Worm (Caenorhabditis elegans) whole organism, young adult: ENCODE data around the gene cyn-13.

Source experiments
- B0336.3 ChIP-seq: fragments of 200-800 bp; sonication (Bioruptor generic); IDR thresholded peaks from 2 replicates; pipeline ENCODE4 v1.3.6; 2022; ENCODE audit warnings: missing genetic modification characterization, missing compliant biosample characterization
- D2030.7 ChIP-seq: fragments of 200-800 bp; sonication (Bioruptor generic); IDR thresholded peaks from 2 replicates; pipeline ENCODE4 v1.3.6; 2022; ENCODE audit warnings: missing genetic modification reagents, missing genetic modification characterization, missing compliant biosample characterization
- F10E7.11 ChIP-seq: sonication (generic microtip); optimal IDR thresholded peaks from 2 replicates; lab custom pipeline; 2017; ENCODE audit warnings: mild to moderate bottlenecking, missing genetic modification characterization, moderate library complexity, missing compliant biosample characterization
- F23B12.7 ChIP-seq: sonication (generic microtip); optimal IDR thresholded peaks from 2 replicates; lab custom pipeline; 2017; ENCODE audit warnings: missing genetic modification characterization, mild to moderate bottlenecking, missing compliant biosample characterization, antibody characterized with exemption, moderate library complexity; ENCODE audit not compliant: insufficient read depth
- F39B2.1 ChIP-seq: fragments of 200-800 bp; sonication (Bioruptor generic); IDR thresholded peaks from 2 replicates; pipeline ENCODE4 v1.3.6; 2022; ENCODE audit warnings: missing genetic modification reagents, missing genetic modification characterization, missing compliant biosample characterization
- K12H6.12 ChIP-seq: fragments of 200-800 bp; sonication (Bioruptor generic); optimal IDR thresholded peaks from 2 replicates; lab custom pipeline; 2018; ENCODE audit warnings: mild to moderate bottlenecking, missing genetic modification characterization, missing compliant biosample characterization
- T07F8.4 ChIP-seq: sonication (generic microtip); optimal IDR thresholded peaks from 2 replicates; lab custom pipeline; 2016; ENCODE audit warnings: mild to moderate bottlenecking, missing genetic modification characterization, moderate library complexity, missing compliant biosample characterization
- Y56A3A.18 ChIP-seq: fragments of 200-800 bp; sonication (Bioruptor generic); IDR thresholded peaks from 2 replicates; pipeline ENCODE4 v1.3.6; 2022; ENCODE audit warnings: missing genetic modification reagents, missing genetic modification characterization, missing compliant biosample characterization
- Y79H2A.3 ChIP-seq: fragments of 200-800 bp; sonication (Bioruptor generic); conservative IDR thresholded peaks from 2 replicates; pipeline ENCODE4 v1.3.6; 2022; ENCODE audit warnings: missing genetic modification reagents, missing genetic modification characterization, missing compliant biosample characterization
- ZK185.1 ChIP-seq: sonication (generic microtip); optimal IDR thresholded peaks from 2 replicates; lab custom pipeline; 2016; ENCODE audit warnings: mild to moderate bottlenecking, missing genetic modification characterization, missing compliant biosample characterization; ENCODE audit not compliant: poor library complexity, severe bottlenecking
- aptf-3 ChIP-seq: fragments of 200-800 bp; sonication (Bioruptor generic); IDR thresholded peaks from 2 replicates; pipeline ENCODE4 v1.3.6; 2022; ENCODE audit warnings: missing genetic modification characterization, missing compliant biosample characterization
- atf-7 ChIP-seq: sonication (generic microtip); optimal IDR thresholded peaks from 2 replicates; lab custom pipeline; 2017; ENCODE audit warnings: mild to moderate bottlenecking, missing genetic modification characterization, missing compliant biosample characterization
- attf-5 ChIP-seq: fragments of 200-800 bp; sonication (Bioruptor generic); optimal IDR thresholded peaks from 2 replicates; lab custom pipeline; 2018; ENCODE audit warnings: mild to moderate bottlenecking, missing genetic modification characterization, missing compliant biosample characterization
- attf-6 ChIP-seq: fragments of 200-800 bp; sonication (Bioruptor generic); IDR thresholded peaks from 2 replicates; pipeline ENCODE4 v1.3.6; 2022; ENCODE audit warnings: missing genetic modification reagents, missing genetic modification characterization, missing compliant biosample characterization
- bed-2 ChIP-seq: fragments of 200-800 bp; sonication (Bioruptor generic); IDR thresholded peaks from 2 replicates; pipeline ENCODE4 v1.3.6; 2022; ENCODE audit warnings: missing genetic modification reagents, missing genetic modification characterization, missing compliant biosample characterization
- cebp-2 ChIP-seq: fragments of 200-800 bp; sonication (Bioruptor generic); IDR thresholded peaks from 2 replicates; pipeline ENCODE4 v1.3.6; 2022; ENCODE audit warnings: missing genetic modification characterization, missing compliant biosample characterization
- ceh-27 ChIP-seq: fragments of 200-800 bp; sonication (Bioruptor generic); optimal IDR thresholded peaks from 2 replicates; lab custom pipeline; 2018; ENCODE audit warnings: mild to moderate bottlenecking, missing genetic modification characterization, moderate library complexity, missing compliant biosample characterization
- chd-7 ChIP-seq: sonication (generic microtip); optimal IDR thresholded peaks from 2 replicates; lab custom pipeline; 2016; ENCODE audit warnings: mild to moderate bottlenecking, missing genetic modification characterization, moderate library complexity, missing compliant biosample characterization
- die-1 ChIP-seq: sonication (generic microtip); optimal IDR thresholded peaks from 2 replicates; lab custom pipeline; 2016; ENCODE audit warnings: missing genotype, mild to moderate bottlenecking, missing genetic modification characterization, missing compliant biosample characterization
- efl-1 ChIP-seq: fragments of 150-350 bp; optimal IDR thresholded peaks from 2 replicates; lab custom pipeline; 2014; ENCODE audit warnings: missing biosample characterization, missing genetic modification reagents, missing genetic modification characterization
- ekl-4 ChIP-seq: fragments of 200-800 bp; sonication (Bioruptor generic); IDR thresholded peaks from 2 replicates; pipeline ENCODE4 v1.3.6; 2022; ENCODE audit warnings: missing genetic modification reagents, missing genetic modification characterization, missing compliant biosample characterization
- lag-1 ChIP-seq: fragments of 200-800 bp; sonication (Bioruptor generic); IDR thresholded peaks from 2 replicates; pipeline ENCODE4 v1.3.6; 2022; ENCODE audit warnings: missing genetic modification reagents, missing genetic modification characterization, missing compliant biosample characterization
- let-526 ChIP-seq: fragments of 200-800 bp; sonication (Bioruptor generic); IDR thresholded peaks from 2 replicates; pipeline ENCODE4 v1.3.6; 2022; ENCODE audit warnings: missing genetic modification reagents, missing genetic modification characterization, missing compliant biosample characterization
- let-607 ChIP-seq, 2 experiments: fragments of 200-800 bp in 1 of 2; sonication (Bioruptor generic) in 1 of 2; sonication (generic microtip) in 1 of 2; optimal IDR thresholded peaks; 2 replicates each; lab custom pipeline; 2016 to 2018; ENCODE audit warnings: mild to moderate bottlenecking in 2 of 2, missing compliant biosample characterization in 2 of 2, missing genetic modification characterization in 2 of 2, moderate library complexity in 2 of 2, missing genotype in 1 of 2
- lin-54 ChIP-seq: fragments of 200-800 bp; sonication (Bioruptor generic); optimal IDR thresholded peaks from 2 replicates; lab custom pipeline; 2018; ENCODE audit warnings: mild to moderate bottlenecking, missing genetic modification characterization, missing compliant biosample characterization
- madf-10 ChIP-seq: sonication (generic microtip); optimal IDR thresholded peaks from 2 replicates; lab custom pipeline; 2016; ENCODE audit warnings: mild to moderate bottlenecking, missing genetic modification characterization, missing compliant biosample characterization
- madf-3 ChIP-seq: fragments of 200-800 bp; sonication (Bioruptor generic); IDR thresholded peaks from 2 replicates; pipeline ENCODE4 v1.3.6; 2022; ENCODE audit warnings: missing genetic modification reagents, missing genetic modification characterization, missing compliant biosample characterization
- madf-6 ChIP-seq: fragments of 200-800 bp; sonication (Bioruptor generic); IDR thresholded peaks from 2 replicates; pipeline ENCODE4 v1.3.6; 2022; ENCODE audit warnings: missing genetic modification reagents, missing genetic modification characterization, missing compliant biosample characterization
- madf-8 ChIP-seq: fragments of 200-800 bp; sonication (Bioruptor generic); conservative IDR thresholded peaks from 2 replicates; pipeline ENCODE4 v1.3.6; 2022; ENCODE audit warnings: missing genetic modification reagents, missing genetic modification characterization, missing compliant biosample characterization
- mel-28 ChIP-seq: sonication (generic microtip); optimal IDR thresholded peaks from 2 replicates; lab custom pipeline; 2016; ENCODE audit warnings: borderline replicate concordance, mild to moderate bottlenecking, missing genetic modification characterization, missing compliant biosample characterization
- nfyb-1 ChIP-seq: fragments of 200-800 bp; sonication (Bioruptor generic); IDR thresholded peaks from 2 replicates; pipeline ENCODE4 v1.3.6; 2022; ENCODE audit warnings: missing genetic modification reagents, missing genetic modification characterization, missing compliant biosample characterization
- nhr-120 ChIP-seq: fragments of 200-800 bp; sonication (Bioruptor generic); IDR thresholded peaks from 2 replicates; pipeline ENCODE4 v1.3.6; 2022; ENCODE audit warnings: missing genetic modification characterization, missing compliant biosample characterization
- nhr-90 ChIP-seq: sonication (generic microtip); optimal IDR thresholded peaks from 2 replicates; lab custom pipeline; 2016; ENCODE audit warnings: missing genotype, mild to moderate bottlenecking, missing genetic modification characterization, missing compliant biosample characterization
- repo-1 ChIP-seq: sonication (generic microtip); optimal IDR thresholded peaks from 2 replicates; lab custom pipeline; 2017; ENCODE audit warnings: mild to moderate bottlenecking, missing genetic modification characterization, missing compliant biosample characterization
- sea-2 ChIP-seq: fragments of 200-800 bp; sonication (Bioruptor generic); IDR thresholded peaks from 2 replicates; pipeline ENCODE4 v1.3.6; 2022; ENCODE audit warnings: missing genetic modification characterization, missing compliant biosample characterization
- snpc-4 ChIP-seq, 5 experiments: fragments of 150-350 bp in 1 of 5; sonication (generic microtip) in 4 of 5; optimal IDR thresholded peaks; 2 replicates each; lab custom pipeline; 2014 to 2018; ENCODE audit warnings: missing genetic modification characterization in 5 of 5, missing biosample characterization in 3 of 5, antibody characterized with exemption in 2 of 5, mild to moderate bottlenecking in 2 of 5, missing compliant biosample characterization in 2 of 5, missing genotype in 2 of 5, moderate library complexity in 2 of 5, missing genetic modification reagents in 1 of 5
- tbp1 ChIP-seq: fragments of 200-800 bp; sonication (Bioruptor generic); optimal IDR thresholded peaks from 2 replicates; lab custom pipeline; 2018; ENCODE audit warnings: mild to moderate bottlenecking, missing genetic modification characterization, missing compliant biosample characterization
- tbx-9 ChIP-seq: sonication (generic microtip); optimal IDR thresholded peaks from 2 replicates; lab custom pipeline; 2016; ENCODE audit warnings: borderline replicate concordance, missing genetic modification characterization, inconsistent platforms, missing compliant biosample characterization
- unc-130 ChIP-seq: sonication (generic microtip); optimal IDR thresholded peaks from 2 replicates; lab custom pipeline; 2016; ENCODE audit warnings: missing genetic modification reagents, missing genetic modification characterization, missing compliant biosample characterization
- xnd-1 ChIP-seq: sonication (generic microtip); optimal IDR thresholded peaks from 2 replicates; lab custom pipeline; 2016; ENCODE audit warnings: missing genotype, missing genetic modification reagents, missing genetic modification characterization, missing compliant biosample characterization
- ztf-26 ChIP-seq: sonication (generic microtip); optimal IDR thresholded peaks from 2 replicates; lab custom pipeline; 2017; ENCODE audit warnings: missing genetic modification characterization, missing compliant biosample characterization

cyn-13 gene

ce11 chrIV:17125967-17126366, 9.5 kb upstream of the cyn-13 start:
- TF ChIP-seq efl-1 (GFP tag; lab: Kevin White, UChicago): peak; percentile 68
- 0 out of 2 replicates have a peak, but pooled peaks have one; percentile 50 for TF ChIP-seq madf-3 (GFP tag; lab: Robert Waterston, UW)
- no peak for TF ChIP-seq lin-54 (GFP tag; lab: Kevin White, UChicago)
- TF ChIP-seq lag-1 (GFP tag; lab: Robert Waterston, UW): no peak
- no peak for TF ChIP-seq snpc-4 (GFP tag; optimal IDR thresholded peaks at IDR 0.05; lab: Kevin White, UChicago)
- TF ChIP-seq snpc-4 (tag; optimal IDR thresholded peaks at IDR 0.05; lab: Kevin White, UChicago): peak in 2 of 4 experiments; percentile 46 to 79
- no peak for TF ChIP-seq mel-28 (tag; lab: Kevin White, UChicago)
- TF ChIP-seq cebp-2 (GFP tag; lab: Robert Waterston, UW): no peak
- TF ChIP-seq ekl-4 (GFP tag; lab: Robert Waterston, UW): no peak
- no peak for TF ChIP-seq K12H6.12
- TF ChIP-seq Y56A3A.18 (GFP tag; lab: Robert Waterston, UW): no peak
- no peak for TF ChIP-seq repo-1 (tag; lab: Kevin White, UChicago)
- TF ChIP-seq D2030.7 (GFP tag; lab: Robert Waterston, UW): peak; percentile 59; the same call in 1 of the 2 replicates
- no peak for TF ChIP-seq ceh-27 (GFP tag; lab: Kevin White, UChicago)
- TF ChIP-seq ZK185.1 (tag; lab: Kevin White, UChicago): no peak
- no peak for TF ChIP-seq atf-7 (tag; lab: Kevin White, UChicago)
- no peak for TF ChIP-seq T07F8.4 (tag; lab: Kevin White, UChicago)
- TF ChIP-seq let-607 (tag; optimal IDR thresholded peaks at IDR 0.05; lab: Kevin White, UChicago): no peak
- TF ChIP-seq let-526 (GFP tag; lab: Robert Waterston, UW): no peak
- TF ChIP-seq nhr-90 (tag; lab: Kevin White, UChicago): no peak
- TF ChIP-seq bed-2 (GFP tag; lab: Robert Waterston, UW): no peak
- TF ChIP-seq sea-2 (GFP tag; lab: Robert Waterston, UW): no peak
- no peak for TF ChIP-seq unc-130
- no peak for TF ChIP-seq F23B12.7
- no peak for TF ChIP-seq madf-10 (tag; lab: Kevin White, UChicago)
- TF ChIP-seq ztf-26 (tag; lab: Kevin White, UChicago): no peak
- peak; percentile 78; the same call in 1 of the 2 replicates for TF ChIP-seq attf-6 (GFP tag; lab: Robert Waterston, UW)
- TF ChIP-seq madf-6 (GFP tag; lab: Robert Waterston, UW): peak; percentile 74
- TF ChIP-seq nhr-120 (GFP tag; lab: Robert Waterston, UW): no peak
- no peak for TF ChIP-seq nfyb-1 (GFP tag; lab: Robert Waterston, UW)
- no peak for TF ChIP-seq F10E7.11 (tag; lab: Kevin White, UChicago)
- no peak for TF ChIP-seq chd-7 (tag; lab: Kevin White, UChicago)
- TF ChIP-seq madf-8 (GFP tag; lab: Robert Waterston, UW): peak; percentile 61
- 0 out of 2 replicates have a peak, but pooled peaks have one; percentile 12 for TF ChIP-seq B0336.3 (GFP tag; lab: Robert Waterston, UW)
- TF ChIP-seq die-1 (tag; lab: Kevin White, UChicago): no peak
- TF ChIP-seq F39B2.1 (GFP tag; lab: Robert Waterston, UW): no peak
- no peak for TF ChIP-seq attf-5 (GFP tag; lab: Kevin White, UChicago)
- TF ChIP-seq tbp1: peak; percentile 25
- peak; percentile 56 for TF ChIP-seq xnd-1 (tag; lab: Kevin White, UChicago)
- 0 out of 2 replicates have a peak, but pooled peaks have one; percentile 46 for TF ChIP-seq Y79H2A.3 (GFP tag; lab: Robert Waterston, UW)
- TF ChIP-seq aptf-3 (GFP tag; lab: Robert Waterston, UW): no peak
- no peak for TF ChIP-seq tbx-9 (tag; lab: Kevin White, UChicago)
